Worm (Caenorhabditis elegans): ENCODE data around the gene dhhc-13.

The dhhc-13 gene

DNA sequence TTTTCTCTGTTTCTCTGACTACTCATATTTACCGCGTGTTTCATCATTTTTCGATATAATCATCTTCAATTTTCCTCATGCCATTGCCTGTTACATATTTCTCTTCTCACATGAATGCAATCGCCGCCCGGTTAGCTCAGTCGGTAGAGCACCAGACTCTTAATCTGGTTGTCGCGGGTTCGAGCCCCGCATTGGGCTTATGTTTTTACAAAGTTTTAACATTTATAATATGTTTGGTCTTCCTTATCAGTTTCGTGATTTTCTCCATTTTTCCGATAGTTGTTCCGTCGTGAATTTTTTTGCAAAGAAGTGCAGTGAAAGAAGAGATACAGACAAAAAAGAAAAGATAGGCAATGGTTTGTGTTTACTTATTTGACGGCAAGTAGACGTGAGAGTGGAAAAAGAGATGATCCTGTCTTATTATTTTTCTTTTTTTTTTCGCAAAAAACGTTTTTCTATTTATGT lies 49.9 kb downstream of the dhhc-13 start (continued):
- peak; percentile 85 for TF ChIP-seq ztf-22 (GFP tag; optimal IDR thresholded peaks at IDR 0.05)
- TF ChIP-seq ama-1 (optimal IDR thresholded peaks at IDR 0.05), result no peak
- peak; percentile 52 to 91 for TF ChIP-seq ama-1 (GFP tag; optimal IDR thresholded peaks at IDR 0.05)

DNA sequence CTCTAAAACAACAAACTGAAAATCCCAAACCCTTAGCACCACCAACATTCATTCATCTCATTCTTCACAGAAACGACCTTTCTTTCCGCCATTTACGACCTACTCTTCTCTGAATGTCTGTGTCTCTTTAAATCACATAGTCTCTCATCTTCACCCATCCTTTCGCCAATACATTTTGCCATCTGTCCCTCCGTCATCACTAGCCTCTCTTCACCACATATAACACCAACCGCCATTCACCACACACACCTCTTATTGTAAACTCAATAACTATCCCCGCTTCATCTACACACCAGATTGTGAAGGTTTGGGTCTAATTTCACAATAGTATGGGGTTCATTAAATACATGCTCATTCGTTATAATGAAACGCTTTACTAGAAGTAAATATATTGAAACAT lies 53.4 kb downstream of the dhhc-13 start:
- TF ChIP-seq F52B5.7 (tag; optimal IDR thresholded peaks at IDR 0.05) (no peak), akir-1 (GFP tag; optimal IDR thresholded peaks at IDR 0.05) (no peak), rcor-1 (GFP tag; IDR thresholded peaks at IDR 0.05) (no peak), tbx-9 (tag; optimal IDR thresholded peaks at IDR 0.05; ENCODE audit: borderline replicate concordance) (no peak), C06A6.2 (GFP tag; conservative IDR thresholded peaks at IDR 0.05) (no peak), die-1 (tag; optimal IDR thresholded peaks at IDR 0.05) (no peak), hmg-1.2 (GFP tag; IDR thresholded peaks at IDR 0.05) (0 out of 2 replicates have a peak, but pooled peaks have one; percentile 6)
